Fruit fly (Drosophila melanogaster) whole organism, embryonic: Measurements from ENCODE around the gene CG12301.
A peak's percentile ranks its signal among the peaks of the same experiment; 100 is the strongest.

ENCODE experiments used
- Atf3 ChIP-seq: fragments of 200-800 bp; sonication (Bioruptor generic); optimal IDR thresholded peaks from 3 replicates; lab custom pipeline; 2016; ENCODE audit warnings: missing biosample characterization, missing genetic modification characterization
- Bteb2 ChIP-seq: fragments of 200-800 bp; sonication (Bioruptor generic); optimal IDR thresholded peaks from 2 replicates; lab custom pipeline; 2016; ENCODE audit warnings: missing biosample characterization, missing genetic modification characterization
- CG10366 ChIP-seq: fragments of 200-800 bp; sonication (Bioruptor generic); IDR thresholded peaks from 2 replicates; pipeline ENCODE4 v1.3.6; 2022; ENCODE audit warnings: missing biosample characterization, missing genetic modification characterization
- CG10431 ChIP-seq: fragments of 200-800 bp; sonication (Bioruptor generic); optimal IDR thresholded peaks from 3 replicates; lab custom pipeline; 2018; ENCODE audit warnings: missing biosample characterization, mild to moderate bottlenecking, missing genetic modification characterization
- CG10543 ChIP-seq: fragments of 200-800 bp; sonication (Bioruptor generic); optimal IDR thresholded peaks from 3 replicates; lab custom pipeline; 2017; ENCODE audit warnings: missing biosample characterization, mild to moderate bottlenecking, missing genetic modification characterization, moderate library complexity
- CG11504 ChIP-seq: fragments of 200-800 bp; sonication (Bioruptor generic); optimal IDR thresholded peaks from 3 replicates; lab custom pipeline; 2019; ENCODE audit warnings: missing biosample characterization, mild to moderate bottlenecking, missing genetic modification characterization, moderate library complexity
- CG14860 ChIP-seq: fragments of 200-800 bp; sonication (Bioruptor generic); IDR thresholded peaks from 3 replicates; pipeline ENCODE4 v1.3.6; 2022; ENCODE audit warnings: missing biosample characterization, missing genetic modification characterization; ENCODE audit not compliant: partially characterized antibody
- CG16813 ChIP-seq: fragments of 200-800 bp; sonication (Bioruptor generic); IDR thresholded peaks from 3 replicates; pipeline ENCODE4 v1.3.6; 2022; ENCODE audit warnings: missing biosample characterization, missing genetic modification characterization; ENCODE audit not compliant: partially characterized antibody
- CG17359 ChIP-seq: fragments of 200-800 bp; sonication (Bioruptor generic); optimal IDR thresholded peaks from 3 replicates; lab custom pipeline; 2018; ENCODE audit warnings: missing biosample characterization, mild to moderate bottlenecking, missing genetic modification characterization, moderate library complexity
- CG17568 ChIP-seq: fragments of 200-800 bp; sonication (Bioruptor generic); optimal IDR thresholded peaks from 2 replicates; lab custom pipeline; 2018; ENCODE audit warnings: missing biosample characterization, mild to moderate bottlenecking, missing genetic modification characterization, moderate library complexity
- CG18599 ChIP-seq: fragments of 200-800 bp; sonication (Bioruptor generic); optimal IDR thresholded peaks from 3 replicates; lab custom pipeline; 2017; ENCODE audit warnings: missing biosample characterization, missing genetic modification characterization, mild to moderate bottlenecking, moderate library complexity, missing genetic modification reagents
- CG30431 ChIP-seq: fragments of 200-800 bp; sonication (Bioruptor generic); optimal IDR thresholded peaks from 2 replicates; lab custom pipeline; 2017; ENCODE audit warnings: missing biosample characterization, missing genetic modification characterization
- CG6765 ChIP-seq: fragments of 200-800 bp; sonication (Bioruptor generic); optimal IDR thresholded peaks from 3 replicates; lab custom pipeline; 2017; ENCODE audit warnings: missing biosample characterization, mild to moderate bottlenecking, missing genetic modification characterization
- CG7372 ChIP-seq: fragments of 200-800 bp; sonication (Bioruptor generic); IDR thresholded peaks from 2 replicates; pipeline ENCODE4 v1.3.6; 2022; ENCODE audit warnings: missing biosample characterization, missing genetic modification characterization
- CG7745 ChIP-seq: fragments of 200-800 bp; sonication (Bioruptor generic); optimal IDR thresholded peaks from 2 replicates; lab custom pipeline; 2018; ENCODE audit warnings: missing biosample characterization, mild to moderate bottlenecking, missing genetic modification characterization, moderate library complexity
- CG9727 ChIP-seq: fragments of 200-800 bp; sonication (Bioruptor generic); optimal IDR thresholded peaks from 3 replicates; lab custom pipeline; 2017; ENCODE audit warnings: missing biosample characterization, mild to moderate bottlenecking, missing genetic modification characterization
- CG9817 ChIP-seq: fragments of 200-800 bp; sonication (Bioruptor generic); optimal IDR thresholded peaks from 2 replicates; lab custom pipeline; 2018; ENCODE audit warnings: missing biosample characterization, mild to moderate bottlenecking, missing genetic modification characterization, moderate library complexity
- Chrac-16 ChIP-seq: fragments of 200-800 bp; sonication (Bioruptor generic); optimal IDR thresholded peaks from 3 replicates; lab custom pipeline; 2016; ENCODE audit warnings: missing biosample characterization, missing genetic modification characterization
- Doc3 ChIP-seq: fragments of 200-800 bp; sonication (Bioruptor generic); IDR thresholded peaks from 3 replicates; pipeline ENCODE4 v1.3.6; 2022; ENCODE audit warnings: missing biosample characterization, missing genetic modification characterization; ENCODE audit not compliant: partially characterized antibody
- Elba2 ChIP-seq: fragments of 200-800 bp; sonication (Bioruptor generic); optimal IDR thresholded peaks from 3 replicates; lab custom pipeline; 2016; ENCODE audit warnings: missing biosample characterization, missing genetic modification characterization
- HLH54F ChIP-seq: fragments of 200-800 bp; sonication (Bioruptor generic); optimal IDR thresholded peaks from 3 replicates; lab custom pipeline; 2016; ENCODE audit warnings: missing biosample characterization, missing genetic modification characterization
- Hand ChIP-seq: fragments of 200-800 bp; sonication (Bioruptor generic); optimal IDR thresholded peaks from 2 replicates; lab custom pipeline; 2017; ENCODE audit warnings: mild to moderate bottlenecking, missing biosample characterization, missing genetic modification reagents, missing genetic modification characterization
- Hmx ChIP-seq: fragments of 200-800 bp; sonication (Bioruptor generic); optimal IDR thresholded peaks from 2 replicates; lab custom pipeline; 2016; ENCODE audit warnings: missing biosample characterization, missing genetic modification characterization
- Hr39 ChIP-seq: fragments of >200 bp; optimal IDR thresholded peaks from 2 replicates; lab custom pipeline; 2017
- Med ChIP-seq: fragments of 200-800 bp; sonication (Bioruptor generic); peaks from one replicate; lab custom pipeline; 2016; ENCODE audit warnings: missing biosample characterization, missing genetic modification characterization, mild to moderate bottlenecking, inconsistent platforms, moderate library complexity
- Mrtf ChIP-seq: fragments of 200-800 bp; sonication (Bioruptor generic); IDR thresholded peaks from 3 replicates; pipeline ENCODE4 v1.3.6; 2022; ENCODE audit warnings: missing biosample characterization, missing genetic modification characterization
- Opbp ChIP-seq: fragments of 200-800 bp; sonication (Bioruptor generic); IDR thresholded peaks from 3 replicates; pipeline ENCODE4 v1.3.6; 2022; ENCODE audit warnings: missing biosample characterization, missing genetic modification characterization; ENCODE audit not compliant: partially characterized antibody
- Taf1 ChIP-seq: fragments of 200-800 bp; sonication (Bioruptor generic); IDR thresholded peaks from 2 replicates; pipeline ENCODE4 v1.3.6; 2022; ENCODE audit warnings: missing biosample characterization, missing genetic modification characterization
- Trl ChIP-seq, 3 experiments: fragments of >200 bp in 2 of 3; fragments of 200-800 bp in 1 of 3; sonication (Bioruptor generic) in 1 of 3; optimal IDR thresholded peaks; 2 replicates in 1 of 3; 3 replicates in 2 of 3; lab custom pipeline; 2016 to 2017; ENCODE audit warnings: missing biosample characterization in 1 of 3, missing genetic modification characterization in 1 of 3
- YL-1 ChIP-seq: fragments of 200-800 bp; sonication (Bioruptor generic); optimal IDR thresholded peaks from 3 replicates; lab custom pipeline; 2017; ENCODE audit warnings: missing biosample characterization, mild to moderate bottlenecking, missing genetic modification characterization
- ab ChIP-seq: fragments of 200-800 bp; sonication (Bioruptor generic); optimal IDR thresholded peaks from 2 replicates; lab custom pipeline; 2016; ENCODE audit warnings: missing biosample characterization, missing genetic modification characterization
- bab2 ChIP-seq: fragments of 200-800 bp; sonication (Bioruptor generic); optimal IDR thresholded peaks from 2 replicates; lab custom pipeline; 2016; ENCODE audit warnings: missing biosample characterization, missing genetic modification characterization
- bsh ChIP-seq, 2 experiments: fragments of 200-800 bp; sonication (Bioruptor generic); optimal IDR thresholded peaks; 2 replicates each; lab custom pipeline; 2017 to 2018; ENCODE audit warnings: mild to moderate bottlenecking in 2 of 2, missing biosample characterization in 2 of 2, missing genetic modification characterization in 2 of 2, moderate library complexity in 1 of 2
- cg ChIP-seq: fragments of 200-800 bp; sonication (Bioruptor generic); optimal IDR thresholded peaks from 3 replicates; lab custom pipeline; 2019; ENCODE audit warnings: missing biosample characterization, mild to moderate bottlenecking, missing genetic modification characterization, moderate library complexity
- chinmo ChIP-seq: fragments of 200-800 bp; sonication (Bioruptor generic); IDR thresholded peaks from 4 replicates; pipeline ENCODE4 v1.3.6; 2022; ENCODE audit warnings: missing biosample characterization, missing genetic modification characterization; ENCODE audit not compliant: partially characterized antibody
- chm ChIP-seq: fragments of 200-800 bp; sonication (Bioruptor generic); IDR thresholded peaks from 2 replicates; pipeline ENCODE4 v1.3.6; 2022; ENCODE audit warnings: missing biosample characterization, missing genetic modification characterization
- crol ChIP-seq: fragments of 200-800 bp; sonication (Bioruptor generic); IDR thresholded peaks from 2 replicates; pipeline ENCODE4 v1.3.6; 2022; ENCODE audit warnings: missing biosample characterization, missing genetic modification characterization
- fd102C ChIP-seq: fragments of 200-800 bp; sonication (Bioruptor generic); optimal IDR thresholded peaks from 2 replicates; lab custom pipeline; 2018; ENCODE audit warnings: missing biosample characterization, mild to moderate bottlenecking, missing genetic modification characterization, moderate library complexity
- fd96Cb ChIP-seq: fragments of 200-800 bp; sonication (Bioruptor generic); optimal IDR thresholded peaks from 2 replicates; lab custom pipeline; 2018; ENCODE audit warnings: missing biosample characterization, mild to moderate bottlenecking, missing genetic modification characterization, moderate library complexity
- ham ChIP-seq: fragments of 200-800 bp; sonication (Bioruptor generic); IDR thresholded peaks from 2 replicates; pipeline ENCODE4 v1.3.6; 2022; ENCODE audit warnings: missing biosample characterization, missing genetic modification characterization
- lbe ChIP-seq: fragments of 200-800 bp; sonication (Bioruptor generic); optimal IDR thresholded peaks from 2 replicates; lab custom pipeline; 2016; ENCODE audit warnings: missing biosample characterization, mild to moderate bottlenecking, missing genetic modification characterization
- lola ChIP-seq, 3 experiments: fragments of >200 bp in 2 of 3; fragments of 200-800 bp in 1 of 3; sonication (Bioruptor generic) in 1 of 3; optimal IDR thresholded peaks; 2 replicates each; lab custom pipeline; 2017 to 2019; ENCODE audit warnings: missing biosample characterization in 3 of 3, missing genetic modification characterization in 3 of 3, mild to moderate bottlenecking in 1 of 3, moderate library complexity in 1 of 3
- psq ChIP-seq: fragments of 200-800 bp; sonication (Bioruptor generic); optimal IDR thresholded peaks from 2 replicates; lab custom pipeline; 2017; ENCODE audit warnings: missing biosample characterization, missing genetic modification characterization
- seq ChIP-seq: fragments of 200-800 bp; sonication (Bioruptor generic); IDR thresholded peaks from 2 replicates; pipeline ENCODE4 v1.3.6; 2022; ENCODE audit warnings: missing biosample characterization, missing genetic modification characterization
- sim ChIP-seq: fragments of 200-800 bp; sonication (Bioruptor generic); IDR thresholded peaks from 2 replicates; pipeline ENCODE4 v1.3.6; 2022; ENCODE audit warnings: missing biosample characterization, missing genetic modification characterization
- sisA ChIP-seq: fragments of 200-800 bp; sonication (Bioruptor generic); IDR thresholded peaks from 2 replicates; pipeline ENCODE4 v1.3.6; 2022; ENCODE audit warnings: missing biosample characterization, missing genetic modification characterization
- tgo ChIP-seq: fragments of 200-800 bp; sonication (Bioruptor generic); IDR thresholded peaks from 3 replicates; pipeline ENCODE4 v1.3.6; 2022; ENCODE audit warnings: missing biosample characterization, missing genetic modification characterization
- toy ChIP-seq: fragments of 200-800 bp; sonication (Bioruptor generic); IDR thresholded peaks from 2 replicates; pipeline ENCODE4 v1.3.6; 2022; ENCODE audit warnings: missing biosample characterization, missing genetic modification characterization
- usp ChIP-seq: fragments of >200 bp; optimal IDR thresholded peaks from 2 replicates; lab custom pipeline; 2017; ENCODE audit warnings: missing biosample characterization, missing genetic modification characterization
- wdn ChIP-seq: fragments of 200-800 bp; sonication (Bioruptor generic); IDR thresholded peaks from 2 replicates; pipeline ENCODE4 v1.3.6; 2022; ENCODE audit warnings: missing biosample characterization, missing genetic modification characterization

The CG12301 gene

dm6 chr3L:15624944-15625610, 44.5 kb downstream of the CG12301 start:
- peak; percentile 59 for TF ChIP-seq crol (GFP tag; lab: Robert Waterston, UW)
- TF ChIP-seq CG14860, result no peak
- no peak for TF ChIP-seq Hmx
- no peak for TF ChIP-seq psq (GFP tag; lab: Kevin White, UChicago)
- TF ChIP-seq usp, result no peak
- TF ChIP-seq chinmo (GFP tag; lab: Robert Waterston, UW), result peak; percentile 93
- TF ChIP-seq tgo, result no peak
- no peak for TF ChIP-seq Hand
- TF ChIP-seq Elba2, result no peak
- no peak for TF ChIP-seq bsh (GFP tag; optimal IDR thresholded peaks at IDR 0.05; lab: Kevin White, UChicago)
- no peak for TF ChIP-seq YL-1
- no peak for TF ChIP-seq ab (GFP tag; lab: Kevin White, UChicago)
- TF ChIP-seq CG9727 (GFP tag; lab: Kevin White, UChicago), result no peak
- no peak for TF ChIP-seq Bteb2 (GFP tag; lab: Kevin White, UChicago)
- no peak for TF ChIP-seq Chrac-16 (GFP tag; lab: Kevin White, UChicago)
- peak; percentile 65 to 82 for TF ChIP-seq Trl (optimal IDR thresholded peaks at IDR 0.05; lab: Kevin White, UChicago)
- no peak for TF ChIP-seq Trl (GFP tag; optimal IDR thresholded peaks at IDR 0.05; lab: Kevin White, UChicago)
- TF ChIP-seq Med (GFP tag; lab: Kevin White, UChicago), result peak; percentile 60
- no peak for TF ChIP-seq sim (GFP tag; lab: Robert Waterston, UW)
- TF ChIP-seq CG17568 (GFP tag; lab: Kevin White, UChicago), result no peak
- no peak for TF ChIP-seq HLH54F
- TF ChIP-seq toy (GFP tag; lab: Robert Waterston, UW), result no peak
- TF ChIP-seq cg, result peak; percentile 67
- no peak for TF ChIP-seq fd96Cb (tag; lab: Kevin White, UChicago)
- TF ChIP-seq lola (GFP tag; optimal IDR thresholded peaks at IDR 0.05; lab: Kevin White, UChicago), result no peak
- TF ChIP-seq bab2 (GFP tag; lab: Kevin White, UChicago), result no peak
- no peak for TF ChIP-seq Mrtf (GFP tag; lab: Robert Waterston, UW)
- no peak for TF ChIP-seq ham (GFP tag; lab: Robert Waterston, UW)
- TF ChIP-seq CG16813, result no peak
- TF ChIP-seq CG18599 (GFP tag; lab: Kevin White, UChicago), result no peak
- no peak for TF ChIP-seq CG7745
- TF ChIP-seq CG9817, result no peak
- TF ChIP-seq CG10431 (GFP tag; lab: Kevin White, UChicago), result no peak
- no peak for TF ChIP-seq Atf3 (GFP tag; lab: Kevin White, UChicago)
- peak; percentile 98 for TF ChIP-seq CG7372
- TF ChIP-seq CG17359 (tag; lab: Kevin White, UChicago), result no peak
- no peak for TF ChIP-seq Hr39 (lab: Kevin White, UChicago)
- TF ChIP-seq wdn (GFP tag; lab: Robert Waterston, UW), result 0 out of 2 replicates have a peak, but pooled peaks have one; percentile 19
- no peak for TF ChIP-seq CG30431 (GFP tag; lab: Kevin White, UChicago)
- TF ChIP-seq CG10366 (GFP tag; lab: Robert Waterston, UW), result no peak
- TF ChIP-seq CG6765, result no peak
- TF ChIP-seq Opbp (GFP tag; lab: Robert Waterston, UW), result no peak
- no peak for TF ChIP-seq Taf1 (GFP tag; lab: Robert Waterston, UW)
- TF ChIP-seq sisA (GFP tag; lab: Robert Waterston, UW), result no peak
- no peak for TF ChIP-seq Doc3
- no peak for TF ChIP-seq CG11504 (tag; lab: Kevin White, UChicago)
- no peak for TF ChIP-seq chm (GFP tag; lab: Robert Waterston, UW)
- no peak for TF ChIP-seq seq (GFP tag; lab: Robert Waterston, UW)
- no peak for TF ChIP-seq fd102C
- no peak for TF ChIP-seq CG10543 (GFP tag; lab: Kevin White, UChicago)
- TF ChIP-seq lbe, result no peak
